Fruit fly (Drosophila melanogaster): Measurements from ENCODE around the gene RpS13.
A peak's percentile ranks its signal among the peaks of the same experiment; 100 is the strongest.

Gene RpS13

DNA sequence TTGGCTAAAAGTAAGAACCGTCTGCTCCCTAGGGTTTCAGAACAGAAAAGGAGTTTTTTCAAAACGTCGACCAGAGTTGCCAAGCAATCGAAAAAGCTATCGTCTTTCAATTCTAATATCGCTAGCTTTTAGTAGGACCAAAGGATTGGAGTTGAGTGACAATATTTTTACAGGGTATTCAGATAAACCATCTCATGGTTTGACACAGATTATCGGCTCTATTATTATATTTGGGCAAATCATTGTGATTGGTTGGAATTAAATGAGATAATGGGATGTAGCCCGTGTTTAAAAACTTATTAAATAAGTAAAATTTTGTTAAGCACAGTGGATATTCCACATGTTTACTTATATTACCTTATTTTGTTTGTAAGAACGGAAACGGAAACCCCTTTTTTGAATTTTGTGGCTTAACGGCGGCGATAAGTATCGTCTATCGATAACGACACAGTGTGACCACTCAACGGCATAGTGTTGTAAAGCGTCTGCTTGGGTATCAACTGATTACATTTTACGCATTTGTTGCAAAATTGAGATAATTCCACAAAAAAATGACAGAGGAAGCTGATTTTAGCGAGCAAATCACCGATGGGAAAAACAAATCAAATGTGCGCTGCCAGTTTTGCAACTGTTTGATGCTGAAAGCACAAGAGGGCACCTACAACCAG, 44.5 kb downstream of the RpS13 start, which contains the start of the genes mtsh and strat (continued):
- TF ChIP-seq D (optimal IDR thresholded peaks at IDR 0.05): no peak
- peak; percentile 53 for TF ChIP-seq D (GFP tag; optimal IDR thresholded peaks at IDR 0.05)
- no peak for TF ChIP-seq ham (GFP tag; IDR thresholded peaks at IDR 0.05)
- no peak for TF ChIP-seq ap (GFP tag; IDR thresholded peaks at IDR 0.05)
- TF ChIP-seq B-H1 (GFP tag; IDR thresholded peaks at IDR 0.05): peak; percentile 16; the same call in 1 of the 3 replicates
- peak; percentile 45; the same call in 2 of the 3 replicates for TF ChIP-seq dysf (GFP tag; IDR thresholded peaks at IDR 0.05)
- peak; percentile 61; the same call in 2 of the 3 replicates for TF ChIP-seq CG14860 (GFP tag; IDR thresholded peaks at IDR 0.05; ENCODE audit: partially characterized antibody)
- TF ChIP-seq lab (GFP tag; optimal IDR thresholded peaks at IDR 0.05): peak; percentile 88
- peak; percentile 74 for TF ChIP-seq HLH4C (GFP tag; IDR thresholded peaks at IDR 0.05; ENCODE audit: partially characterized antibody)
- TF ChIP-seq chm (GFP tag; IDR thresholded peaks at IDR 0.05): peak; percentile 56
- TF ChIP-seq Side (GFP tag; optimal IDR thresholded peaks at IDR 0.05): peak; percentile 72
- peak; percentile 59 for TF ChIP-seq CG34224 (GFP tag; IDR thresholded peaks at IDR 0.05; ENCODE audit: partially characterized antibody)
- peak in 1 of 3 experiments; percentile 19 for TF ChIP-seq lola (GFP tag; optimal IDR thresholded peaks at IDR 0.05)
- TF ChIP-seq gsb-n (tag; optimal IDR thresholded peaks at IDR 0.05): peak; percentile 23
- peak; percentile 81 for TF ChIP-seq Meics (GFP tag; optimal IDR thresholded peaks at IDR 0.05)
- peak; percentile 35; the same call in 1 of the 2 replicates for TF ChIP-seq inv (GFP tag; IDR thresholded peaks at IDR 0.05; ENCODE audit: partially characterized antibody)
- TF ChIP-seq lmd (GFP tag; IDR thresholded peaks at IDR 0.05): no peak
- TF ChIP-seq CG17912 (GFP tag; optimal IDR thresholded peaks at IDR 0.05): no peak
- peak; percentile 46; the same call in 1 of the 2 replicates for TF ChIP-seq sim (GFP tag; IDR thresholded peaks at IDR 0.05)
- peak; percentile 82 for TF ChIP-seq CG9727 (GFP tag; optimal IDR thresholded peaks at IDR 0.05)
- peak; percentile 51 for TF ChIP-seq p53 (GFP tag; optimal IDR thresholded peaks at IDR 0.05)
- TF ChIP-seq nerfin-2 (GFP tag; IDR thresholded peaks at IDR 0.05; ENCODE audit: partially characterized antibody): peak; percentile 54; the same call in 1 of the 2 replicates
- peak; percentile 86 for TF ChIP-seq Fer1 (GFP tag; optimal IDR thresholded peaks at IDR 0.05)
- no peak for TF ChIP-seq CG1024 (GFP tag; IDR thresholded peaks at IDR 0.05)
- peak; percentile 57 for TF ChIP-seq CG6683 (GFP tag; optimal IDR thresholded peaks at IDR 0.05)
- TF ChIP-seq CG1529 (GFP tag; optimal IDR thresholded peaks at IDR 0.05): no peak
- peak; percentile 48; the same call in 1 of the 2 replicates for TF ChIP-seq ranshi (GFP tag; IDR thresholded peaks at IDR 0.05)
- peak; percentile 59 for TF ChIP-seq mam (GFP tag; optimal IDR thresholded peaks at IDR 0.05)
- peak; percentile 65 for TF ChIP-seq HHEX (GFP tag; optimal IDR thresholded peaks at IDR 0.05)
- TF ChIP-seq CG32532 (GFP tag; IDR thresholded peaks at IDR 0.05): peak; percentile 52
- no peak for TF ChIP-seq da (GFP tag; optimal IDR thresholded peaks at IDR 0.05)
- TF ChIP-seq Doc2 (GFP tag; IDR thresholded peaks at IDR 0.05): no peak
- peak; percentile 62 for TF ChIP-seq Sox100B (GFP tag; optimal IDR thresholded peaks at IDR 0.05)
- peak; percentile 71 for TF ChIP-seq CG13287 (GFP tag; IDR thresholded peaks at IDR 0.05; ENCODE audit: partially characterized antibody)
- TF ChIP-seq BtbVII (GFP tag; optimal IDR thresholded peaks at IDR 0.05): peak; percentile 52
- 0 out of 3 replicates have a peak, but pooled peaks have one; percentile 23 for TF ChIP-seq row (GFP tag; IDR thresholded peaks at IDR 0.05)
- TF ChIP-seq her (GFP tag; optimal IDR thresholded peaks at IDR 0.05): peak; percentile 61
- peak; percentile 28 for TF ChIP-seq CG3065 (GFP tag; optimal IDR thresholded peaks at IDR 0.05)
- peak; percentile 21; the same call in 1 of the 2 replicates for TF ChIP-seq CG11085 (GFP tag; IDR thresholded peaks at IDR 0.05)
- no peak for TF ChIP-seq CG14667 (GFP tag; IDR thresholded peaks at IDR 0.05)
- peak; percentile 57; the same call in 1 of the 3 replicates for TF ChIP-seq Opbp (GFP tag; IDR thresholded peaks at IDR 0.05; ENCODE audit: partially characterized antibody)
- TF ChIP-seq PHDP (tag; optimal IDR thresholded peaks at IDR 0.05): peak; percentile 49
- TF ChIP-seq ato (GFP tag; IDR thresholded peaks at IDR 0.05; ENCODE audit: partially characterized antibody): peak; percentile 56; the same call in 1 of the 2 replicates
- peak; percentile 59 for TF ChIP-seq B-H2 (GFP tag; optimal IDR thresholded peaks at IDR 0.05)

All from whole organism, embryonic.